Fruit fly (Drosophila melanogaster) whole organism, embryonic: ENCODE results near the gene CG15773.

Experiments used
- Antp ChIP-seq: fragments of 200-800 bp; sonication (Bioruptor generic); optimal IDR thresholded peaks from 3 replicates; lab custom pipeline; 2016; ENCODE audit warnings: missing biosample characterization, missing genetic modification characterization
- B-H2 ChIP-seq: fragments of 200-800 bp; sonication (Bioruptor generic); optimal IDR thresholded peaks from 2 replicates; lab custom pipeline; 2018; ENCODE audit warnings: missing biosample characterization, mild to moderate bottlenecking, missing genetic modification characterization
- BEAF-32 ChIP-seq: fragments of 200-800 bp; sonication (Bioruptor generic); optimal IDR thresholded peaks from 3 replicates; lab custom pipeline; 2017; ENCODE audit warnings: missing biosample characterization, missing genetic modification characterization, mild to moderate bottlenecking, moderate library complexity, missing genetic modification reagents
- Blimp-1 ChIP-seq: fragments of 200-800 bp; sonication (Bioruptor generic); optimal IDR thresholded peaks from 3 replicates; lab custom pipeline; 2018; ENCODE audit warnings: missing biosample characterization, missing genetic modification characterization, mild to moderate bottlenecking, moderate library complexity, missing genetic modification reagents
- CG11504 ChIP-seq: fragments of 200-800 bp; sonication (Bioruptor generic); optimal IDR thresholded peaks from 3 replicates; lab custom pipeline; 2019; ENCODE audit warnings: missing biosample characterization, mild to moderate bottlenecking, missing genetic modification characterization, moderate library complexity
- CG16863 ChIP-seq: fragments of 200-800 bp; sonication (Bioruptor generic); optimal IDR thresholded peaks from 3 replicates; lab custom pipeline; 2016; ENCODE audit warnings: missing biosample characterization, missing genetic modification characterization
- CG17361 ChIP-seq: fragments of 200-800 bp; sonication (Bioruptor generic); IDR thresholded peaks from 3 replicates; pipeline ENCODE4 v1.3.6; 2022; ENCODE audit warnings: missing biosample characterization, missing genetic modification characterization
- CG17802 ChIP-seq: fragments of 200-800 bp; sonication (Bioruptor generic); optimal IDR thresholded peaks from 2 replicates; lab custom pipeline; 2018; ENCODE audit warnings: missing biosample characterization, mild to moderate bottlenecking, missing genetic modification characterization, moderate library complexity
- CG17912 ChIP-seq: fragments of 200-800 bp; sonication (Bioruptor generic); optimal IDR thresholded peaks from 2 replicates; lab custom pipeline; 2018; ENCODE audit warnings: missing biosample characterization, mild to moderate bottlenecking, missing genetic modification characterization
- CG18599 ChIP-seq: fragments of 200-800 bp; sonication (Bioruptor generic); optimal IDR thresholded peaks from 3 replicates; lab custom pipeline; 2017; ENCODE audit warnings: missing biosample characterization, missing genetic modification characterization, mild to moderate bottlenecking, moderate library complexity, missing genetic modification reagents
- CG31441 ChIP-seq: fragments of 200-800 bp; sonication (Bioruptor generic); IDR thresholded peaks from 2 replicates; pipeline ENCODE4 v1.3.6; 2022; ENCODE audit warnings: missing biosample characterization, missing genetic modification characterization
- CG3281 ChIP-seq: fragments of 200-800 bp; sonication (Bioruptor generic); optimal IDR thresholded peaks from 3 replicates; lab custom pipeline; 2017; ENCODE audit warnings: missing biosample characterization, mild to moderate bottlenecking, missing genetic modification characterization
- CG4360 ChIP-seq: fragments of 200-800 bp; sonication (Bioruptor generic); IDR thresholded peaks from 2 replicates; pipeline ENCODE4 v1.3.6; 2022; ENCODE audit warnings: missing biosample characterization, missing genetic modification characterization
- CG4854 ChIP-seq: fragments of 200-800 bp; sonication (Bioruptor generic); optimal IDR thresholded peaks from 2 replicates; lab custom pipeline; 2016; ENCODE audit warnings: missing biosample characterization, missing genetic modification characterization, inconsistent platforms
- CG6175 ChIP-seq: fragments of 200-800 bp; sonication (Bioruptor generic); IDR thresholded peaks from 3 replicates; pipeline ENCODE4 v1.3.6; 2022; ENCODE audit warnings: missing biosample characterization, missing genetic modification characterization
- CG7271 ChIP-seq: fragments of 200-800 bp; sonication (Bioruptor generic); optimal IDR thresholded peaks from 2 replicates; lab custom pipeline; 2018; ENCODE audit warnings: missing biosample characterization, mild to moderate bottlenecking, missing genetic modification characterization, moderate library complexity
- CG8281 ChIP-seq: fragments of 200-800 bp; sonication (Bioruptor generic); optimal IDR thresholded peaks from 2 replicates; lab custom pipeline; 2018; ENCODE audit warnings: missing biosample characterization, mild to moderate bottlenecking, missing genetic modification characterization, moderate library complexity
- CG8290 ChIP-seq, 3 experiments: fragments of 200-800 bp; sonication (Bioruptor generic); optimal IDR thresholded peaks; 2 replicates each; lab custom pipeline; 2016 to 2019; ENCODE audit warnings: missing biosample characterization in 3 of 3, missing genetic modification characterization in 3 of 3, mild to moderate bottlenecking in 2 of 3, moderate library complexity in 1 of 3
- CG9215 ChIP-seq: fragments of 200-800 bp; sonication (Bioruptor generic); IDR thresholded peaks from 2 replicates; pipeline ENCODE4 v1.3.6; 2022; ENCODE audit warnings: missing biosample characterization, missing genetic modification characterization
- CG9609 ChIP-seq: fragments of 200-800 bp; sonication (Bioruptor generic); optimal IDR thresholded peaks from 3 replicates; lab custom pipeline; 2016; ENCODE audit warnings: missing biosample characterization, missing genetic modification characterization
- CG9876 ChIP-seq: fragments of 200-800 bp; sonication (Bioruptor generic); optimal IDR thresholded peaks from 2 replicates; lab custom pipeline; 2016; ENCODE audit warnings: missing biosample characterization, missing genetic modification characterization
- D19A ChIP-seq: fragments of 200-800 bp; optimal IDR thresholded peaks from 3 replicates; lab custom pipeline; 2019; ENCODE audit warnings: missing biosample characterization, mild to moderate bottlenecking, missing genetic modification characterization, moderate library complexity
- Drgx ChIP-seq: fragments of 200-800 bp; sonication (Bioruptor generic); IDR thresholded peaks from 2 replicates; pipeline ENCODE4 v1.3.6; 2022; ENCODE audit warnings: missing biosample characterization, missing genetic modification characterization
- GATAe ChIP-seq: fragments of 200-800 bp; sonication (Bioruptor generic); conservative IDR thresholded peaks from 2 replicates; pipeline ENCODE4 v1.3.6; 2022; ENCODE audit warnings: missing biosample characterization, missing genetic modification characterization
- Gsc ChIP-seq: fragments of 200-800 bp; sonication (Bioruptor generic); IDR thresholded peaks from 2 replicates; pipeline ENCODE4 v1.3.6; 2022; ENCODE audit warnings: missing biosample characterization, missing genetic modification characterization
- H2.0 ChIP-seq: fragments of 200-800 bp; sonication (Bioruptor generic); IDR thresholded peaks from 2 replicates; pipeline ENCODE4 v1.3.6; 2022; ENCODE audit warnings: missing biosample characterization, missing genetic modification characterization
- Hr51 ChIP-seq, 2 experiments: fragments of 200-800 bp; sonication (Bioruptor generic); optimal IDR thresholded peaks; 2 replicates in 1 of 2; 3 replicates in 1 of 2; lab custom pipeline; 2016 to 2018; ENCODE audit warnings: missing biosample characterization in 2 of 2, missing genetic modification characterization in 2 of 2, mild to moderate bottlenecking in 1 of 2, moderate library complexity in 1 of 2
- Mad ChIP-seq: fragments of 200-800 bp; sonication (Bioruptor generic); optimal IDR thresholded peaks from 2 replicates; lab custom pipeline; 2016; ENCODE audit warnings: missing biosample characterization, missing genetic modification characterization
- Ptx1 ChIP-seq: fragments of 200-800 bp; sonication (Bioruptor generic); IDR thresholded peaks from 2 replicates; pipeline ENCODE4 v1.3.6; 2022; ENCODE audit warnings: missing biosample characterization, missing genetic modification characterization
- Ravus ChIP-seq: fragments of 200-800 bp; sonication (Bioruptor generic); IDR thresholded peaks from 2 replicates; pipeline ENCODE4 v1.3.6; 2022; ENCODE audit warnings: missing biosample characterization, missing genetic modification characterization
- Sry-δ ChIP-seq: fragments of 200-800 bp; sonication (Bioruptor generic); optimal IDR thresholded peaks from 2 replicates; lab custom pipeline; 2016; ENCODE audit warnings: missing biosample characterization, missing genetic modification characterization
- TFAM ChIP-seq: fragments of 200-800 bp; sonication (Bioruptor generic); optimal IDR thresholded peaks from 2 replicates; lab custom pipeline; 2017; ENCODE audit warnings: missing biosample characterization, missing genetic modification characterization, inconsistent platforms
- Trl ChIP-seq, 3 experiments: fragments of >200 bp in 2 of 3; fragments of 200-800 bp in 1 of 3; sonication (Bioruptor generic) in 1 of 3; optimal IDR thresholded peaks; 2 replicates in 1 of 3; 3 replicates in 2 of 3; lab custom pipeline; 2016 to 2017; ENCODE audit warnings: missing biosample characterization in 1 of 3, missing genetic modification characterization in 1 of 3
- cato ChIP-seq: fragments of 200-800 bp; sonication (Bioruptor generic); optimal IDR thresholded peaks from 2 replicates; lab custom pipeline; 2016; ENCODE audit warnings: missing biosample characterization, missing genetic modification characterization, borderline replicate concordance
- chinmo ChIP-seq: fragments of 200-800 bp; sonication (Bioruptor generic); IDR thresholded peaks from 4 replicates; pipeline ENCODE4 v1.3.6; 2022; ENCODE audit warnings: missing biosample characterization, missing genetic modification characterization; ENCODE audit not compliant: partially characterized antibody
- da ChIP-seq: fragments of 200-800 bp; sonication (Bioruptor generic); optimal IDR thresholded peaks from 2 replicates; lab custom pipeline; 2016; ENCODE audit warnings: missing biosample characterization, missing genetic modification characterization
- ems ChIP-seq: fragments of 200-800 bp; sonication (Bioruptor generic); optimal IDR thresholded peaks from 3 replicates; lab custom pipeline; 2016; ENCODE audit warnings: missing biosample characterization, missing genetic modification characterization
- exex ChIP-seq: fragments of 200-800 bp; sonication (Bioruptor generic); optimal IDR thresholded peaks from 4 replicates; lab custom pipeline; 2018; ENCODE audit warnings: missing biosample characterization, mild to moderate bottlenecking, missing genetic modification characterization, moderate library complexity
- fu2 ChIP-seq: fragments of 200-800 bp; sonication (Bioruptor generic); optimal IDR thresholded peaks from 2 replicates; lab custom pipeline; 2016; ENCODE audit warnings: missing biosample characterization, missing genetic modification characterization
- hkb ChIP-seq, 2 experiments: fragments of 200-800 bp in 1 of 2; fragments of >200 bp in 1 of 2; sonication (Bioruptor generic) in 1 of 2; IDR thresholded peaks in 1 of 2; optimal IDR thresholded peaks in 1 of 2; 2 replicates each; pipeline versions ENCODE4 v1.3.6 to Lab custom; 2017 to 2022; ENCODE audit warnings: missing biosample characterization in 1 of 2, missing genetic modification characterization in 1 of 2
- nau ChIP-seq: fragments of 200-800 bp; sonication (Bioruptor generic); optimal IDR thresholded peaks from 3 replicates; lab custom pipeline; 2017; ENCODE audit warnings: missing biosample characterization, mild to moderate bottlenecking, missing genetic modification characterization, missing genetic modification reagents
- nom ChIP-seq: fragments of 200-800 bp; sonication (Bioruptor generic); optimal IDR thresholded peaks from 2 replicates; lab custom pipeline; 2017; ENCODE audit warnings: missing biosample characterization, missing genetic modification characterization, mild to moderate bottlenecking, moderate library complexity, missing genetic modification reagents
- odd ChIP-seq: fragments of 200-800 bp; sonication (Bioruptor generic); optimal IDR thresholded peaks from 2 replicates; lab custom pipeline; 2017; ENCODE audit warnings: missing biosample characterization, mild to moderate bottlenecking, missing genetic modification characterization
- rib ChIP-seq: fragments of 200-800 bp; sonication (Bioruptor generic); IDR thresholded peaks from 2 replicates; pipeline ENCODE4 v1.3.6; 2022; ENCODE audit warnings: missing biosample characterization, missing genetic modification characterization
- sens ChIP-seq: fragments of 200-800 bp; sonication (Bioruptor generic); peaks from one replicate; lab custom pipeline; 2016; ENCODE audit warnings: missing biosample characterization, missing genetic modification characterization
- slbo ChIP-seq: fragments of 200-800 bp; sonication (Bioruptor generic); IDR thresholded peaks from 2 replicates; pipeline ENCODE4 v1.3.6; 2022; ENCODE audit warnings: missing biosample characterization, missing genetic modification characterization
- tgo ChIP-seq: fragments of 200-800 bp; sonication (Bioruptor generic); IDR thresholded peaks from 3 replicates; pipeline ENCODE4 v1.3.6; 2022; ENCODE audit warnings: missing biosample characterization, missing genetic modification characterization
- yki ChIP-seq: fragments of >200 bp; optimal IDR thresholded peaks from 3 replicates; lab custom pipeline; 2018

Gene CG15773

DNA sequence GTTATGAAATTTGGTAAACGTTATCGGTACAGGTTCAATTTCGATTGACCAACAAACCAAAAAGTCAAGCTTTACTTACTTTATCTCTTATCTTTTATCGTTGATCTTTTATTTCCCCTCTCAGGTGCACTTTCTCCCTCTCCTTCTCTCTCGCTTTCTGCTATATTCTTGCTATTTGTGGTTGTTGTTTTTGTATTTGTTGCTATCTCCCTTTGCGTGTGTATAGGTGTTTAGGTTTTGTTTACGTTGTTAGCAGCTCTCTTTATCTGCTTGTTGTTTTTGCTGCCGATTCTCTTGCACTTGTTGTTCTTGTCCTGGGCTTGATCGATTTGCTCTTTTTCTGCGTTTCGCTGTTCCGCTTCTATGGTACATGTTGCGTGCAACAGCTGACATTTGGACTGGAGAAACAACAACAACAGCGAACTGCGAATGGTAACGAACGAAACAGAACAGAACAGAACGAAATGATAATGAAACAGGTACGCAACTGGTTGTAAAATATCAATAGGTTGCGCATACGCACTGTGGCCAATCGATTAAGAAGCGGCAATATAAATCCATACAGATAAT lies 11.8 kb downstream of the CG15773 start (continued):
- TF ChIP-seq Mad (GFP tag; lab: Kevin White, UChicago) (no peak), CG8281 (tag; lab: Kevin White, UChicago) (no peak), Hr51 (GFP tag; optimal IDR thresholded peaks at IDR 0.05; lab: Kevin White, UChicago) (no peak), CG8290 (GFP tag; optimal IDR thresholded peaks at IDR 0.05; lab: Kevin White, UChicago) (no peak), CG8290 (tag; optimal IDR thresholded peaks at IDR 0.05; lab: Kevin White, UChicago) (peak in 1 of 2 experiments; percentile 65), CG4854 (GFP tag; lab: Kevin White, UChicago) (no peak), Blimp-1 (GFP tag; lab: Kevin White, UChicago) (no peak), exex (no peak), CG17802 (no peak), da (no peak), CG7271 (no peak), GATAe (no peak), Gsc (no peak), CG3281 (GFP tag; lab: Kevin White, UChicago) (no peak), nom (GFP tag; lab: Kevin White, UChicago) (no peak), hkb (optimal IDR thresholded peaks at IDR 0.05; lab: Kevin White, UChicago) (no peak), hkb (GFP tag; IDR thresholded peaks at IDR 0.05; lab: Robert Waterston, UW) (no peak), Ravus (no peak), CG17912 (GFP tag; lab: Kevin White, UChicago) (no peak), CG16863 (GFP tag; lab: Kevin White, UChicago) (no peak), CG17361 (no peak), CG11504 (tag; lab: Kevin White, UChicago) (peak; percentile 39), CG18599 (no peak), CG6175 (GFP tag; lab: Robert Waterston, UW) (no peak), nau (GFP tag; lab: Kevin White, UChicago) (no peak), fu2 (GFP tag; lab: Kevin White, UChicago) (no peak), CG9876 (GFP tag; lab: Kevin White, UChicago) (no peak), chinmo (GFP tag; lab: Robert Waterston, UW) (0 out of 4 replicates have a peak, but pooled peaks have one; percentile 29), CG4360 (GFP tag; lab: Robert Waterston, UW) (peak; percentile 93), odd (GFP tag; lab: Kevin White, UChicago) (no peak), B-H2 (GFP tag; lab: Kevin White, UChicago) (no peak), rib (GFP tag; lab: Robert Waterston, UW) (no peak), tgo (no peak), Trl (optimal IDR thresholded peaks at IDR 0.05; lab: Kevin White, UChicago) (peak; percentile 22 to 48), Trl (GFP tag; optimal IDR thresholded peaks at IDR 0.05; lab: Kevin White, UChicago) (no peak), TFAM (GFP tag; lab: Kevin White, UChicago) (no peak), CG9609 (GFP tag; lab: Kevin White, UChicago) (no peak)

DNA sequence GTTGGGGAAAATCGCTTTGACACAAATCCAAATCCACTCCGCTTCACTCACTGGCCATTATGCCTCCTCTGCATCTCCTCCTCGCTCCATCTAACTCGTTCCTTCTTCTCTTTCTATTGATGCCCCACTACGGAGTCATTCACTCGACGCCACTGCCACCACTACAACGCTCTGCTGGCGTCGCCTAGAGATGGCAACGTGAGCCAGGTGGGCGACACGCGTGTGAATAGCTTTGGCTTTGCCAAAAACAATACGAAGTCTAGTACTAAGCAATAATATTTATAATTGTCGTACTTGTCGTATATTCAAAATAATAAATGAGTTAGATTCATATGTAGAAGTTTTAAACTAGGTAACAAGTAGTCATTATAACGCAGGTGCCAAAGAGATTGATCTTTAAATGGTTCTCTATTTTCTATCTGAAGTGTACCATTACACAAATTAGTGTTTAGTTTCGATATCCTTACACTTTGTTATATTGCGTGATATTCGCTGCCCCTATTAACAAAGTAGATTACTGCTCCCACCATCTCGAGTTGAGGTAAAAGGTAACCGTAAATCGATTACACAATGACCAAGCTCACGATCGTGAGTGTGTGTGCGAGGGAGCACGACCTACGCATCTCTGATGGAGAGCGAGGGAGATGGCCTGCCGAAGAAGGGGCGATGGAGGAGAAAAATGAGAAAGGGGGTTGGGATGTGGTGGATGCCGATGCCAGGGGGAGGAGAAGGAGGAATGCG lies 12.6 kb downstream of the CG15773 start:
- TF ChIP-seq CG9609 (GFP tag; lab: Kevin White, UChicago) (peak; percentile 36), CG9215 (GFP tag; lab: Robert Waterston, UW) (peak; percentile 12; the same call in 1 of the 2 replicates), sens (peak; percentile 84), Ptx1 (GFP tag; lab: Robert Waterston, UW) (0 out of 2 replicates have a peak, but pooled peaks have one; percentile 35), cato (GFP tag; lab: Kevin White, UChicago) (no peak), Antp (peak; percentile 31), Sry-δ (GFP tag; lab: Kevin White, UChicago) (peak; percentile 69), H2.0 (peak; percentile 29; the same call in 1 of the 2 replicates), BEAF-32 (GFP tag; lab: Kevin White, UChicago) (peak; percentile 79), ems (GFP tag; lab: Kevin White, UChicago) (no peak), slbo (GFP tag; lab: Robert Waterston, UW) (peak; percentile 61), CG31441 (GFP tag; lab: Robert Waterston, UW) (0 out of 2 replicates have a peak, but pooled peaks have one; percentile 18), yki (lab: Kevin White, UChicago) (no peak), CG18599 (peak; percentile 41), D19A (tag; lab: Kevin White, UChicago) (peak; percentile 4), Drgx (GFP tag; lab: Robert Waterston, UW) (peak; percentile 9; the same call in 1 of the 2 replicates)
